Fruit fly (Drosophila melanogaster): ENCODE measurements around the gene CG14377.

The CG14377 gene

dm6 chr3R:13434325-13435168 is 36.9 kb downstream of the CG14377 start, which contains the start of gene yrt (continued):
- TF ChIP-seq CG34224 (GFP tag; IDR thresholded peaks at IDR 0.05; ENCODE audit: partially characterized antibody) = no peak; the same call in 2 of the 3 replicates
- TF ChIP-seq CG17912 (GFP tag; optimal IDR thresholded peaks at IDR 0.05) = no peak
- TF ChIP-seq CG13287 (GFP tag; IDR thresholded peaks at IDR 0.05; ENCODE audit: partially characterized antibody) = peak; percentile 44
- no peak for TF ChIP-seq zfh2 (GFP tag; optimal IDR thresholded peaks at IDR 0.05)
- no peak for TF ChIP-seq CG12299 (tag; optimal IDR thresholded peaks at IDR 0.05)
- no peak for TF ChIP-seq CG14441 (GFP tag; IDR thresholded peaks at IDR 0.05)
- no peak for TF ChIP-seq gcm (GFP tag; optimal IDR thresholded peaks at IDR 0.05)
- TF ChIP-seq CTCF (GFP tag; optimal IDR thresholded peaks at IDR 0.05) = peak; percentile 77
- no peak for TF ChIP-seq CG17359 (tag; optimal IDR thresholded peaks at IDR 0.05)
- TF ChIP-seq Jarid2 (GFP tag; optimal IDR thresholded peaks at IDR 0.05) = peak; percentile 50
- no peak for TF ChIP-seq tio (GFP tag; optimal IDR thresholded peaks at IDR 0.05)
- TF ChIP-seq CG17802 (tag; optimal IDR thresholded peaks at IDR 0.05) = no peak
- no peak for TF ChIP-seq aop (GFP tag; IDR thresholded peaks at IDR 0.05)
- TF ChIP-seq gsb (GFP tag; IDR thresholded peaks at IDR 0.05) = no peak
- no peak for TF ChIP-seq CG10565 (GFP tag; optimal IDR thresholded peaks at IDR 0.05)
- no peak for TF ChIP-seq Six4 (GFP tag; optimal IDR thresholded peaks at IDR 0.05)
- TF ChIP-seq D19A (tag; optimal IDR thresholded peaks at IDR 0.05) = no peak
- TF ChIP-seq Chrac-16 (GFP tag; optimal IDR thresholded peaks at IDR 0.05) = no peak
- TF ChIP-seq nom (GFP tag; optimal IDR thresholded peaks at IDR 0.05) = no peak
- peak; percentile 71 for TF ChIP-seq Sry-β (GFP tag; optimal IDR thresholded peaks at IDR 0.05)
- no peak for TF ChIP-seq CG2202 (tag; optimal IDR thresholded peaks at IDR 0.05)
- peak; percentile 27; the same call in 1 of the 2 replicates for TF ChIP-seq Drgx (GFP tag; IDR thresholded peaks at IDR 0.05)
- no peak for TF ChIP-seq HLH54F (GFP tag; optimal IDR thresholded peaks at IDR 0.05)
- no peak for TF ChIP-seq CG33557 (GFP tag; optimal IDR thresholded peaks at IDR 0.05)
- no peak for TF ChIP-seq CG1832 (GFP tag; optimal IDR thresholded peaks at IDR 0.05)
- no peak for TF ChIP-seq CG11696 (GFP tag; IDR thresholded peaks at IDR 0.05)
- no peak for TF ChIP-seq CG6272 (GFP tag; IDR thresholded peaks at IDR 0.05)
- TF ChIP-seq CG16779 (GFP tag; IDR thresholded peaks at IDR 0.05) = no peak
- no peak for TF ChIP-seq Atf-2 (GFP tag; optimal IDR thresholded peaks at IDR 0.05)
- TF ChIP-seq CG7987 (GFP tag; optimal IDR thresholded peaks at IDR 0.05) = no peak
- TF ChIP-seq CG7271 (tag; optimal IDR thresholded peaks at IDR 0.05) = no peak
- no peak for TF ChIP-seq pum (GFP tag; optimal IDR thresholded peaks at IDR 0.05)
- peak; percentile 96 for TF ChIP-seq gfzf (GFP tag; optimal IDR thresholded peaks at IDR 0.05)
- no peak for TF ChIP-seq ranshi (GFP tag; IDR thresholded peaks at IDR 0.05)
- no peak for TF ChIP-seq Ravus (GFP tag; IDR thresholded peaks at IDR 0.05)
- TF ChIP-seq usp (GFP tag; optimal IDR thresholded peaks at IDR 0.05) = no peak
- TF ChIP-seq psq (GFP tag; optimal IDR thresholded peaks at IDR 0.05) = no peak
- no peak for TF ChIP-seq Awh (GFP tag; IDR thresholded peaks at IDR 0.05)
- no peak for TF ChIP-seq ato (GFP tag; IDR thresholded peaks at IDR 0.05; ENCODE audit: partially characterized antibody)
- TF ChIP-seq CG11456 (GFP tag; IDR thresholded peaks at IDR 0.05) = no peak
- TF ChIP-seq CG11695 (GFP tag; IDR thresholded peaks at IDR 0.05) = no peak
- TF ChIP-seq amos (GFP tag; IDR thresholded peaks at IDR 0.05; ENCODE audit: partially characterized antibody) = peak; percentile 20; the same call in 1 of the 2 replicates
- peak; percentile 48 for TF ChIP-seq vvl (GFP tag; IDR thresholded peaks at IDR 0.05)
- no peak for TF ChIP-seq tup (GFP tag; optimal IDR thresholded peaks at IDR 0.05)
- TF ChIP-seq CG4404 (GFP tag; IDR thresholded peaks at IDR 0.05) = no peak
- peak in 1 of 2 experiments; percentile 48 for TF ChIP-seq Pdp1 (GFP tag; optimal IDR thresholded peaks at IDR 0.05)
- TF ChIP-seq mam (GFP tag; optimal IDR thresholded peaks at IDR 0.05) = no peak
- no peak for TF ChIP-seq CG34422 (GFP tag; IDR thresholded peaks at IDR 0.05)
- no peak for TF ChIP-seq CG11247 (GFP tag; IDR thresholded peaks at IDR 0.05)
- no peak for TF ChIP-seq disco-r (GFP tag; optimal IDR thresholded peaks at IDR 0.05)
